Fruit fly (Drosophila melanogaster): ENCODE results near the gene CG32485.
A peak's percentile ranks its signal among the peaks of the same experiment; 100 is the strongest.

The CG32485 gene

DNA sequence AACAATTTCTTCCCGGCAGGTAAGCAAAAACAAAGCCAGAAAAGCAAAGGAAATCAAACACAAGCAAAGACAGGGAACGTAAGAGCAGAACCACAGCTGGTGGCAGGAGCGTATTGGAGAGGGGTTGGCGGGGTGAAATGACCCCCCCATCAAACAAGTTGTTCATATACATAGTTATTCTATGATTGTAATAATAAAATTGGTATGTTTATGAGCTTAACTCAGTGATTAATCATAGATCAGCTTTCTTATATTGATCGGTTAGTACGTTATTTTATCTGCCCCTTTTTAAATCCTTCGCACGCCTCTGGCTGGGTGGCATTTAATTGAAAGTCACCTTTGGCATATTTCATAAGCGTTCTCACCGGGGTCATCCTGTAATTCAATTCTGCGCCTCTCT lies 23.3 kb downstream of the CG32485 start (continued):
- peak; percentile 0 for TF ChIP-seq nom (GFP tag; optimal IDR thresholded peaks at IDR 0.05)
- TF ChIP-seq kay (GFP tag; optimal IDR thresholded peaks at IDR 0.05), result no peak
- TF ChIP-seq Ets65A (GFP tag), result no peak
- peak; percentile 19 for TF ChIP-seq CG1603 (tag; optimal IDR thresholded peaks at IDR 0.05)
- TF ChIP-seq tup (GFP tag; optimal IDR thresholded peaks at IDR 0.05), result no peak
- TF ChIP-seq wdn (GFP tag; IDR thresholded peaks at IDR 0.05), result no peak
- TF ChIP-seq pros (GFP tag; optimal IDR thresholded peaks at IDR 0.05), result peak; percentile 49

- TF ChIP-seq Sox102F (GFP tag; optimal IDR thresholded peaks at IDR 0.05) (no peak), gro (GFP tag; optimal IDR thresholded peaks at IDR 0.05) (no peak), CG11695 (GFP tag; IDR thresholded peaks at IDR 0.05) (no peak), hth (optimal IDR thresholded peaks at IDR 0.05) (no peak), CG10654 (GFP tag; optimal IDR thresholded peaks at IDR 0.05) (no peak), bsh (GFP tag; optimal IDR thresholded peaks at IDR 0.05) (peak in 1 of 2 experiments; percentile 7), D19A (tag; optimal IDR thresholded peaks at IDR 0.05) (peak; percentile 21), CG4730 (GFP tag; IDR thresholded peaks at IDR 0.05) (no peak)
These were observed 24.3 kb downstream of the CG32485 start for dm6 chr3L:3074380-3074779.

DNA sequence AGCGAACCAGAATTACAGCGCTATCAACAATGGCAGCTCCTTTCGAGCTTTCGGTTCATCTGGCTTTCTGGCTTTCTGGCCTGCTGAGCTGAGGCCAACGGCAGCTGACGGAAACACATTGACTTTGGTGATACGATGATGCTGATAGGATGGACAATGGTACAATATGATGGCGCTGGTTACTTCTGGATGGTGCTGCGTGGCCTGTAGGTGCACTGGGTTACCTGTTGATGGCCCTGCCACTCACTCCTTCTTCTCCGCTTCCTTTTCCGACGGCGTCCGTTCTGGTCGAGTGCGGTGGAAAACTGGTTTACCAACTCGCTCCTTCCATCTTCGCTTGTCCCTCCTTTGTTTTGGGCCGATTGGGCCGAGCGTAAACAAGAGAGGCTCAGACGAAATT lies 24.7 kb downstream of the CG32485 start:
- no peak for TF ChIP-seq CG10267 (tag; optimal IDR thresholded peaks at IDR 0.05)
- TF ChIP-seq ac (GFP tag; optimal IDR thresholded peaks at IDR 0.05), result no peak
- TF ChIP-seq nom (GFP tag; optimal IDR thresholded peaks at IDR 0.05), result peak; percentile 54
- TF ChIP-seq bigmax (GFP tag; optimal IDR thresholded peaks at IDR 0.05), result no peak
- TF ChIP-seq Rx (GFP tag; IDR thresholded peaks at IDR 0.05), result no peak
- no peak for TF ChIP-seq caup (GFP tag; optimal IDR thresholded peaks at IDR 0.05; ENCODE audit: severe bottlenecking)
- no peak for TF ChIP-seq Scr (GFP tag; IDR thresholded peaks at IDR 0.05; ENCODE audit: partially characterized antibody)
- no peak for TF ChIP-seq CG5245 (GFP tag; optimal IDR thresholded peaks at IDR 0.05)
- TF ChIP-seq CG11093 (GFP tag; IDR thresholded peaks at IDR 0.05), result no peak
- TF ChIP-seq CG11696 (GFP tag; IDR thresholded peaks at IDR 0.05), result no peak
- TF ChIP-seq CG7839 (tag; optimal IDR thresholded peaks at IDR 0.05), result no peak
- no peak for TF ChIP-seq CG6791 (GFP tag; IDR thresholded peaks at IDR 0.05; ENCODE audit: partially characterized antibody)
- TF ChIP-seq D (optimal IDR thresholded peaks at IDR 0.05), result peak; percentile 53
- no peak for TF ChIP-seq D (GFP tag; optimal IDR thresholded peaks at IDR 0.05)

DNA sequence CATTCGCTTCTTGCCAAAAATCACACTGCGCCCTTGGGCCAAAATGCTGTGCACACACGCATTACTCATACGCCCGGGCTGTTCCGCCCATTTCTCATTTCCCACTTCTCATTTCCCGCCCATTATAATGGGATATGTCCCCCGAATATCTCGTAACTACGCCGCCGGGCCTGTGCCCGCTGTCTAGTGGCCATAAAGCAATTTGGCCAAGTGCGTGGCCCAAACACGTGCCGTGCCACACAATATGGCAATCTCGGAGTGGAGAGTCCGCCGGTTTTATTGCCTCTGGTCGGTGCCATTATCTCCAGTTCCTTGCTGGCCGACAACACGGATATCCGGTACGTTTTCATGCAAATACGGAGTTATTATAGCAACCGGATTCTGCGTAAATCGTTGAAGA lies 26.8 kb downstream of the CG32485 start:
- TF ChIP-seq Med (GFP tag) (peak; percentile 64), HLH4C (GFP tag; IDR thresholded peaks at IDR 0.05; ENCODE audit: partially characterized antibody) (no peak), sens (GFP tag) (peak; percentile 46), rib (GFP tag; IDR thresholded peaks at IDR 0.05) (0 out of 2 replicates have a peak, but pooled peaks have one; percentile 24), CG13894 (tag; optimal IDR thresholded peaks at IDR 0.05) (peak; percentile 34), CG6175 (GFP tag; IDR thresholded peaks at IDR 0.05) (peak; percentile 16; the same call in 1 of the 3 replicates), kni (GFP tag; optimal IDR thresholded peaks at IDR 0.05) (no peak), abd-A (tag; optimal IDR thresholded peaks at IDR 0.05) (peak; percentile 47), hbn (GFP tag; IDR thresholded peaks at IDR 0.05; ENCODE audit: partially characterized antibody) (no peak), CG9215 (GFP tag; IDR thresholded peaks at IDR 0.05) (peak; percentile 9; the same call in 1 of the 2 replicates), CG6683 (GFP tag; optimal IDR thresholded peaks at IDR 0.05) (no peak), sob (GFP tag; IDR thresholded peaks at IDR 0.05) (no peak), CG16813 (GFP tag; IDR thresholded peaks at IDR 0.05; ENCODE audit: partially characterized antibody) (0 out of 3 replicates have a peak, but pooled peaks have one; percentile 30), org-1 (GFP tag; optimal IDR thresholded peaks at IDR 0.05) (no peak), CG14710 (tag; optimal IDR thresholded peaks at IDR 0.05) (no peak), ase (GFP tag; IDR thresholded peaks at IDR 0.05) (0 out of 3 replicates have a peak, but pooled peaks have one; percentile 27), Hey (tag; optimal IDR thresholded peaks at IDR 0.05) (peak; percentile 54), cwo (GFP tag; optimal IDR thresholded peaks at IDR 0.05) (peak; percentile 57)

Data from whole organism, embryonic.